ENCODE assay signal across 1 fruit fly cellular context in genomic region chr3R:22025320-22025719, dm6.
TF ChIP-seq lines count a peak whose summit lies in the region.

TSS of gene CG6028 (minus strand) at chr3R:22025506.

TF ChIP-seq in whole organism, embryonic, 481 proteins besides CTCF, POLR2A, EP300 and RAD21 (continued from another document):
- TF ChIP-seq pita (GFP tag; optimal IDR thresholded peaks at IDR 0.05; lab: Kevin White, UChicago) (no peak), exex (tag; optimal IDR thresholded peaks at IDR 0.05; lab: Kevin White, UChicago) (peak; percentile 45), CoRest (tag; optimal IDR thresholded peaks at IDR 0.05; lab: Kevin White, UChicago) (no peak), E2f2 (GFP tag; IDR thresholded peaks at IDR 0.05; lab: Robert Waterston, UW) (no peak; the same call in 1 of the 2 replicates), fd3F (GFP tag; optimal IDR thresholded peaks at IDR 0.05; lab: Kevin White, UChicago) (no peak), phol (tag; optimal IDR thresholded peaks at IDR 0.05; lab: Kevin White, UChicago) (no peak), Hr78 (GFP tag; optimal IDR thresholded peaks at IDR 0.05; lab: Kevin White, UChicago) (no peak), Sin3A (optimal IDR thresholded peaks at IDR 0.05; lab: Kevin White, UChicago) (no peak), Usf (GFP tag; optimal IDR thresholded peaks at IDR 0.05; lab: Kevin White, UChicago) (no peak), Xrp1 (GFP tag; IDR thresholded peaks at IDR 0.05; lab: Robert Waterston, UW) (peak; percentile 46), Hmx (GFP tag; optimal IDR thresholded peaks at IDR 0.05; lab: Kevin White, UChicago) (no peak), CG11247 (GFP tag; IDR thresholded peaks at IDR 0.05; lab: Robert Waterston, UW) (no peak), CG17912 (GFP tag; optimal IDR thresholded peaks at IDR 0.05; lab: Kevin White, UChicago) (no peak), CG15696 (tag; optimal IDR thresholded peaks at IDR 0.05; lab: Kevin White, UChicago) (no peak), fd102C (GFP tag; optimal IDR thresholded peaks at IDR 0.05; lab: Kevin White, UChicago) (no peak), dmrt11E (tag; optimal IDR thresholded peaks at IDR 0.05; lab: Kevin White, UChicago) (no peak), CG10147 (GFP tag; optimal IDR thresholded peaks at IDR 0.05; lab: Kevin White, UChicago) (no peak), Sry-δ (GFP tag; optimal IDR thresholded peaks at IDR 0.05; lab: Kevin White, UChicago) (peak; percentile 5), CG2120 (GFP tag; optimal IDR thresholded peaks at IDR 0.05; lab: Kevin White, UChicago) (peak; percentile 60), nerfin-1 (tag; optimal IDR thresholded peaks at IDR 0.05; lab: Kevin White, UChicago) (no peak), CG10267 (tag; optimal IDR thresholded peaks at IDR 0.05; lab: Kevin White, UChicago) (peak; percentile 85), mld (GFP tag; IDR thresholded peaks at IDR 0.05; lab: Robert Waterston, UW; ENCODE audit: partially characterized antibody) (no peak), CG32772 (GFP tag; IDR thresholded peaks at IDR 0.05; lab: Robert Waterston, UW) (no peak), Dfd (GFP tag; optimal IDR thresholded peaks at IDR 0.05; lab: Kevin White, UChicago) (no peak), lab (GFP tag; optimal IDR thresholded peaks at IDR 0.05; lab: Kevin White, UChicago) (peak; percentile 29), p53 (GFP tag; optimal IDR thresholded peaks at IDR 0.05; lab: Kevin White, UChicago) (no peak), CG12219 (GFP tag; optimal IDR thresholded peaks at IDR 0.05; lab: Kevin White, UChicago) (no peak), dm (GFP tag; optimal IDR thresholded peaks at IDR 0.05; lab: Kevin White, UChicago) (no peak), otp (GFP tag; IDR thresholded peaks at IDR 0.05; lab: Robert Waterston, UW) (peak; percentile 43; the same call in 1 of the 3 replicates), fru (optimal IDR thresholded peaks at IDR 0.05; lab: Kevin White, UChicago) (no peak), CG11696 (GFP tag; IDR thresholded peaks at IDR 0.05; lab: Robert Waterston, UW) (no peak), pb (GFP tag; optimal IDR thresholded peaks at IDR 0.05; lab: Kevin White, UChicago) (no peak)
